Worm (Caenorhabditis elegans) whole organism, L3 larva: Measurements from ENCODE around the gene alh-2.
A peak's percentile ranks its signal among the peaks of the same experiment; 100 is the strongest.

Source experiments
- ZK546.5 ChIP-seq: sonication (generic microtip); optimal IDR thresholded peaks from 2 replicates; lab custom pipeline; 2017; ENCODE audit warnings: missing biosample characterization, missing genetic modification characterization
- ama-1 ChIP-seq: fragments of 150-350 bp; optimal IDR thresholded peaks from 2 replicates; lab custom pipeline; 2018
- ceh-16 ChIP-seq: sonication (generic microtip); optimal IDR thresholded peaks from 2 replicates; lab custom pipeline; 2017; ENCODE audit warnings: missing biosample characterization, missing genetic modification characterization
- ceh-28 ChIP-seq: fragments of 150-350 bp; optimal IDR thresholded peaks from 2 replicates; lab custom pipeline; 2014; ENCODE audit warnings: missing biosample characterization, missing genetic modification reagents, missing genetic modification characterization
- ceh-82 ChIP-seq: fragments of 150-350 bp; optimal IDR thresholded peaks from 2 replicates; lab custom pipeline; 2014; ENCODE audit warnings: missing biosample characterization, missing genetic modification characterization
- ceh-9 ChIP-seq: sonication (generic microtip); optimal IDR thresholded peaks from 2 replicates; lab custom pipeline; 2018; ENCODE audit warnings: missing biosample characterization, missing genetic modification characterization
- daf-12 ChIP-seq: fragments of 150-350 bp; optimal IDR thresholded peaks from 2 replicates; lab custom pipeline; 2014; ENCODE audit warnings: missing biosample characterization, missing genetic modification reagents, missing genetic modification characterization
- elt-1 ChIP-seq: fragments of 150-350 bp; optimal IDR thresholded peaks from 2 replicates; lab custom pipeline; 2014; ENCODE audit warnings: missing biosample characterization, missing genetic modification characterization
- elt-2 ChIP-seq: sonication (generic microtip); optimal IDR thresholded peaks from 2 replicates; lab custom pipeline; 2016; ENCODE audit warnings: missing genetic modification reagents, mild to moderate bottlenecking, missing genetic modification characterization, missing compliant biosample characterization
- elt-3 ChIP-seq, 3 experiments: fragments of 150-350 bp in 1 of 3; sonication (generic microtip) in 2 of 3; optimal IDR thresholded peaks; 2 replicates in 2 of 3; 4 replicates in 1 of 3; lab custom pipeline; 2014 to 2017; ENCODE audit warnings: missing biosample characterization in 3 of 3, missing genetic modification characterization in 3 of 3
- fkh-10 ChIP-seq: sonication (generic microtip); optimal IDR thresholded peaks from 2 replicates; lab custom pipeline; 2017; ENCODE audit warnings: missing biosample characterization, missing genetic modification reagents, missing genetic modification characterization
- fkh-2 ChIP-seq: fragments of 150-350 bp; optimal IDR thresholded peaks from 2 replicates; lab custom pipeline; 2014; ENCODE audit warnings: missing biosample characterization, missing genetic modification reagents, missing genetic modification characterization
- fos-1 ChIP-seq: fragments of 150-350 bp; optimal IDR thresholded peaks from 2 replicates; lab custom pipeline; 2014; ENCODE audit warnings: missing biosample characterization, missing genetic modification characterization
- hmg-11 ChIP-seq: sonication (generic microtip); optimal IDR thresholded peaks from 2 replicates; lab custom pipeline; 2016; ENCODE audit warnings: missing genetic modification characterization, missing compliant biosample characterization
- lin-39 ChIP-seq: fragments of 150-350 bp; optimal IDR thresholded peaks from 2 replicates; lab custom pipeline; 2018; ENCODE audit warnings: missing biosample characterization, missing genetic modification reagents, missing genetic modification characterization
- lsy-12 ChIP-seq: sonication (generic microtip); optimal IDR thresholded peaks from 2 replicates; lab custom pipeline; 2016; ENCODE audit warnings: mild to moderate bottlenecking, missing genetic modification characterization, missing compliant biosample characterization
- mdl-1 ChIP-seq: fragments of 150-350 bp; optimal IDR thresholded peaks from 2 replicates; lab custom pipeline; 2014; ENCODE audit warnings: missing biosample characterization, missing genetic modification characterization
- mml-1 ChIP-seq: fragments of 150-350 bp; sonication (generic microtip); optimal IDR thresholded peaks from 3 replicates; lab custom pipeline; 2014; ENCODE audit warnings: missing biosample characterization, missing genetic modification characterization
- nfya-1 ChIP-seq: sonication (generic microtip); optimal IDR thresholded peaks from 2 replicates; lab custom pipeline; 2017; ENCODE audit warnings: missing genetic modification characterization, mild to moderate bottlenecking, missing compliant biosample characterization, antibody characterized with exemption, moderate library complexity; ENCODE audit not compliant: insufficient read depth
- nhr-11 ChIP-seq: fragments of 150-350 bp; optimal IDR thresholded peaks from 2 replicates; lab custom pipeline; 2014; ENCODE audit warnings: missing biosample characterization, missing genetic modification characterization
- nhr-12 ChIP-seq: fragments of 150-350 bp; optimal IDR thresholded peaks from 2 replicates; lab custom pipeline; 2014; ENCODE audit warnings: missing biosample characterization, missing genetic modification characterization
- nhr-23 ChIP-seq: fragments of 150-350 bp; optimal IDR thresholded peaks from 2 replicates; lab custom pipeline; 2014; ENCODE audit warnings: missing biosample characterization, missing genetic modification reagents, missing genetic modification characterization
- nhr-237 ChIP-seq: fragments of 150-350 bp; optimal IDR thresholded peaks from 2 replicates; lab custom pipeline; 2014; ENCODE audit warnings: missing biosample characterization, missing genetic modification characterization
- nhr-25 ChIP-seq: sonication (generic microtip); optimal IDR thresholded peaks from 2 replicates; lab custom pipeline; 2017; ENCODE audit warnings: missing biosample characterization, missing genetic modification characterization
- nhr-28 ChIP-seq: fragments of 150-350 bp; optimal IDR thresholded peaks from 2 replicates; lab custom pipeline; 2014; ENCODE audit warnings: missing biosample characterization, missing genetic modification characterization
- nhr-43 ChIP-seq: sonication (generic microtip); optimal IDR thresholded peaks from 2 replicates; lab custom pipeline; 2016; ENCODE audit warnings: mild to moderate bottlenecking, missing genetic modification characterization, missing compliant biosample characterization; ENCODE audit not compliant: poor library complexity, severe bottlenecking
- nhr-77 ChIP-seq: fragments of 150-350 bp; optimal IDR thresholded peaks from 2 replicates; lab custom pipeline; 2014; ENCODE audit warnings: missing biosample characterization, missing genetic modification characterization
- pha-4 ChIP-seq: fragments of 150-350 bp; optimal IDR thresholded peaks from 2 replicates; lab custom pipeline; 2014; ENCODE audit warnings: missing biosample characterization, missing genetic modification reagents, missing genetic modification characterization
- pqm-1 ChIP-seq: fragments of 150-350 bp; optimal IDR thresholded peaks from 2 replicates; lab custom pipeline; 2017; ENCODE audit warnings: missing biosample characterization, missing genetic modification characterization, inconsistent platforms
- sea-2 ChIP-seq: fragments of 150-350 bp; sonication (generic microtip); optimal IDR thresholded peaks from 4 replicates; lab custom pipeline; 2014; ENCODE audit warnings: missing biosample characterization, missing genetic modification reagents, missing genetic modification characterization
- skn-1 ChIP-seq: fragments of 150-350 bp; optimal IDR thresholded peaks from 2 replicates; lab custom pipeline; 2014; ENCODE audit warnings: missing biosample characterization, missing genetic modification characterization
- unc-62 ChIP-seq: fragments of 150-350 bp; sonication (generic microtip); optimal IDR thresholded peaks from 4 replicates; lab custom pipeline; 2014; ENCODE audit warnings: missing biosample characterization, missing genetic modification reagents, missing genetic modification characterization
- zag-1 ChIP-seq: fragments of 150-350 bp; optimal IDR thresholded peaks from 2 replicates; lab custom pipeline; 2014; ENCODE audit warnings: missing biosample characterization, missing genetic modification characterization

Gene alh-2

ce11 chrV:1624340-1624739, 19.6 kb upstream of the alh-2 start, which contains the start of gene nhr-110:
Gene nhr-110, minus strand, starts transcription at chrV:1624440.
- TF ChIP-seq sea-2 (GFP tag; lab: Kevin White, UChicago) (no peak), pha-4 (tag; lab: Kevin White, UChicago) (peak; percentile 11), ZK546.5 (tag; lab: Kevin White, UChicago) (peak; percentile 35)

- TF ChIP-seq lsy-12 (tag; lab: Kevin White, UChicago) (no peak), ceh-9 (tag; lab: Kevin White, UChicago) (no peak), ZK546.5 (tag; lab: Kevin White, UChicago) (peak; percentile 31), nhr-237 (tag; lab: Kevin White, UChicago) (no peak), mml-1 (tag; lab: Kevin White, UChicago) (no peak), nhr-28 (no peak)
Observed at ce11 chrV:1626720-1627119, 17.2 kb upstream of the alh-2 start, which contains the start of gene nhr-237. Gene nhr-237, minus strand, starts transcription at chrV:1626820.

ce11 chrV:1627269-1627668, 16.7 kb upstream of the alh-2 start:
- peak; percentile 44 for TF ChIP-seq nhr-77 (tag; lab: Kevin White, UChicago)
- peak; percentile 49 for TF ChIP-seq nhr-23 (tag; lab: Kevin White, UChicago)
- no peak for TF ChIP-seq daf-12
- TF ChIP-seq skn-1 (tag; lab: Kevin White, UChicago) = peak; percentile 39
- peak; percentile 57 for TF ChIP-seq nhr-25
- no peak for TF ChIP-seq elt-1 (tag; lab: Kevin White, UChicago)
- TF ChIP-seq pha-4 (tag; lab: Kevin White, UChicago) = peak; percentile 54
- TF ChIP-seq nfya-1 (tag; lab: Kevin White, UChicago) = peak; percentile 18
- TF ChIP-seq nhr-43 (tag; lab: Kevin White, UChicago) = peak; percentile 78

- no peak for TF ChIP-seq fos-1
- no peak for TF ChIP-seq ama-1 (lab: Kevin White, UChicago)
- no peak for TF ChIP-seq fkh-2 (tag; lab: Kevin White, UChicago)
- TF ChIP-seq ZK546.5 (tag; lab: Kevin White, UChicago) = peak; percentile 47
- TF ChIP-seq ceh-16 (tag; lab: Kevin White, UChicago) = no peak
- no peak for TF ChIP-seq fkh-10 (GFP tag; lab: Kevin White, UChicago)
- TF ChIP-seq elt-2 = no peak
- TF ChIP-seq nhr-28 = peak; percentile 50
- no peak for TF ChIP-seq mdl-1 (tag; lab: Kevin White, UChicago)
- TF ChIP-seq unc-62 (GFP tag; lab: Kevin White, UChicago) = no peak
- TF ChIP-seq nhr-77 (tag; lab: Kevin White, UChicago) = peak; percentile 66
- TF ChIP-seq nhr-25 = no peak
- no peak for TF ChIP-seq pqm-1 (tag; lab: Kevin White, UChicago)
- TF ChIP-seq pha-4 (tag; lab: Kevin White, UChicago) = peak; percentile 11
- TF ChIP-seq elt-1 (tag; lab: Kevin White, UChicago) = no peak
- TF ChIP-seq hmg-11 = no peak
- no peak for TF ChIP-seq nhr-43 (tag; lab: Kevin White, UChicago)
- TF ChIP-seq nhr-11 (tag; lab: Kevin White, UChicago) = no peak
Observed at ce11 chrV:1629329-1629728, 14.6 kb upstream of the alh-2 start, which contains the start of gene nhr-238. Gene nhr-238, minus strand, starts transcription at chrV:1629432.

ce11 chrV:1631148-1631547, 12.8 kb upstream of the alh-2 start, which contains the start of gene Y46H3D.8:
Gene Y46H3D.8, minus strand, starts transcription at chrV:1631248.
- no peak for TF ChIP-seq nhr-237 (tag; lab: Kevin White, UChicago)
- TF ChIP-seq pha-4 (tag; lab: Kevin White, UChicago) = no peak
- no peak for TF ChIP-seq nhr-23 (tag; lab: Kevin White, UChicago)
- TF ChIP-seq nhr-12 (tag; lab: Kevin White, UChicago) = no peak
- no peak for TF ChIP-seq skn-1 (tag; lab: Kevin White, UChicago)
- TF ChIP-seq fkh-10 (GFP tag; lab: Kevin White, UChicago) = no peak
- TF ChIP-seq ama-1 (lab: Kevin White, UChicago) = no peak
- no peak for TF ChIP-seq nhr-77 (tag; lab: Kevin White, UChicago)
- TF ChIP-seq ZK546.5 (tag; lab: Kevin White, UChicago) = no peak
- no peak for TF ChIP-seq nhr-28
- no peak for TF ChIP-seq nhr-25
- TF ChIP-seq lin-39 (tag; lab: Kevin White, UChicago) = no peak
- no peak for TF ChIP-seq zag-1 (tag; lab: Kevin White, UChicago)
- no peak for TF ChIP-seq elt-3 (tag; optimal IDR thresholded peaks at IDR 0.05; lab: Kevin White, UChicago)
- no peak for TF ChIP-seq hmg-11
- no peak for TF ChIP-seq ceh-28 (tag; lab: Kevin White, UChicago)
- no peak for TF ChIP-seq daf-12
- no peak for TF ChIP-seq ceh-82 (tag; lab: Kevin White, UChicago)
- TF ChIP-seq, all 47 proteins: peak for 0
